Fruit fly (Drosophila melanogaster) whole organism, embryonic: ENCODE data around the gene HERC2.

ENCODE experiments used
- Awh ChIP-seq: fragments of 200-800 bp; sonication (Bioruptor generic); IDR thresholded peaks from 2 replicates; pipeline ENCODE4, ENCODE4 v1.3.6; 2022; ENCODE audit warnings: missing biosample characterization, missing genetic modification characterization
- BEAF-32 ChIP-seq: fragments of 200-800 bp; sonication (Bioruptor generic); optimal IDR thresholded peaks from 3 replicates; lab custom pipeline; 2017; ENCODE audit warnings: missing biosample characterization, missing genetic modification characterization, mild to moderate bottlenecking, moderate library complexity, missing genetic modification reagents
- CG10267 ChIP-seq: fragments of 200-800 bp; sonication (Bioruptor generic); optimal IDR thresholded peaks from 2 replicates; lab custom pipeline; 2018; ENCODE audit warnings: missing biosample characterization, mild to moderate bottlenecking, missing genetic modification characterization, moderate library complexity
- CG10366 ChIP-seq: fragments of 200-800 bp; sonication (Bioruptor generic); IDR thresholded peaks from 2 replicates; pipeline ENCODE4 v1.3.6; 2022; ENCODE audit warnings: missing biosample characterization, missing genetic modification characterization
- CG11456 ChIP-seq: fragments of 200-800 bp; sonication (Bioruptor generic); IDR thresholded peaks from 3 replicates; pipeline ENCODE4 v1.3.6; 2022; ENCODE audit warnings: missing biosample characterization, missing genetic modification characterization
- CG11723 ChIP-seq: fragments of 200-800 bp; sonication (Bioruptor generic); optimal IDR thresholded peaks from 2 replicates; lab custom pipeline; 2017; ENCODE audit warnings: missing biosample characterization, mild to moderate bottlenecking, missing genetic modification characterization
- CG13123 ChIP-seq: fragments of 200-800 bp; sonication (Bioruptor generic); optimal IDR thresholded peaks from 2 replicates; lab custom pipeline; 2016; ENCODE audit warnings: missing biosample characterization, missing genetic modification characterization
- CG15479 ChIP-seq: fragments of 200-800 bp; sonication (Bioruptor generic); optimal IDR thresholded peaks from 3 replicates; lab custom pipeline; 2019; ENCODE audit warnings: missing biosample characterization, mild to moderate bottlenecking, missing genetic modification characterization, moderate library complexity
- CG16863 ChIP-seq: fragments of 200-800 bp; sonication (Bioruptor generic); optimal IDR thresholded peaks from 3 replicates; lab custom pipeline; 2016; ENCODE audit warnings: missing biosample characterization, missing genetic modification characterization
- CG2712 ChIP-seq: fragments of 200-800 bp; optimal IDR thresholded peaks from 3 replicates; lab custom pipeline; 2019; ENCODE audit warnings: missing biosample characterization, mild to moderate bottlenecking, missing genetic modification characterization, moderate library complexity
- CG31365 ChIP-seq: fragments of 200-800 bp; sonication (Bioruptor generic); optimal IDR thresholded peaks from 2 replicates; lab custom pipeline; 2018; ENCODE audit warnings: missing biosample characterization, mild to moderate bottlenecking, missing genetic modification characterization
- CG32767 ChIP-seq: fragments of 200-800 bp; sonication (Bioruptor generic); IDR thresholded peaks from 2 replicates; pipeline ENCODE4 v1.3.6; 2022; ENCODE audit warnings: missing biosample characterization, missing genetic modification characterization
- CG42726 ChIP-seq: fragments of 200-800 bp; sonication (Bioruptor generic); IDR thresholded peaks from 2 replicates; pipeline ENCODE4 v1.3.6; 2022; ENCODE audit warnings: missing biosample characterization, missing genetic modification characterization; ENCODE audit not compliant: partially characterized antibody
- CG7928 ChIP-seq: fragments of 200-800 bp; sonication (Bioruptor generic); optimal IDR thresholded peaks from 2 replicates; lab custom pipeline; 2017; ENCODE audit warnings: missing biosample characterization, mild to moderate bottlenecking, missing genetic modification characterization
- CG7963 ChIP-seq: fragments of 200-800 bp; sonication (Bioruptor generic); IDR thresholded peaks from 3 replicates; pipeline ENCODE4 v1.3.6; 2022; ENCODE audit warnings: missing biosample characterization, missing genetic modification characterization; ENCODE audit not compliant: partially characterized antibody
- CG8089 ChIP-seq: fragments of 200-800 bp; sonication (Bioruptor generic); optimal IDR thresholded peaks from 3 replicates; lab custom pipeline; 2016; ENCODE audit warnings: missing biosample characterization, missing genetic modification characterization
- CG8924 ChIP-seq: fragments of 200-800 bp; optimal IDR thresholded peaks from 3 replicates; lab custom pipeline; 2019; ENCODE audit warnings: missing biosample characterization, mild to moderate bottlenecking, missing genetic modification characterization, moderate library complexity
- CG9797 ChIP-seq: fragments of 200-800 bp; sonication (Bioruptor generic); optimal IDR thresholded peaks from 3 replicates; lab custom pipeline; 2018; ENCODE audit warnings: missing biosample characterization, mild to moderate bottlenecking, missing genetic modification characterization
- Dip3 ChIP-seq: fragments of 200-800 bp; sonication (Bioruptor generic); optimal IDR thresholded peaks from 3 replicates; lab custom pipeline; 2016; ENCODE audit warnings: missing biosample characterization, missing genetic modification characterization
- Dll ChIP-seq: fragments of 200-800 bp; sonication (Bioruptor generic); IDR thresholded peaks from 4 replicates; pipeline ENCODE4 v1.3.6; 2022; ENCODE audit warnings: missing biosample characterization, missing genetic modification characterization; ENCODE audit not compliant: partially characterized antibody
- Doc3 ChIP-seq: fragments of 200-800 bp; sonication (Bioruptor generic); IDR thresholded peaks from 3 replicates; pipeline ENCODE4 v1.3.6; 2022; ENCODE audit warnings: missing biosample characterization, missing genetic modification characterization; ENCODE audit not compliant: partially characterized antibody
- Drgx ChIP-seq: fragments of 200-800 bp; sonication (Bioruptor generic); IDR thresholded peaks from 2 replicates; pipeline ENCODE4 v1.3.6; 2022; ENCODE audit warnings: missing biosample characterization, missing genetic modification characterization
- Elba2 ChIP-seq: fragments of 200-800 bp; sonication (Bioruptor generic); optimal IDR thresholded peaks from 3 replicates; lab custom pipeline; 2016; ENCODE audit warnings: missing biosample characterization, missing genetic modification characterization
- Gsc ChIP-seq: fragments of 200-800 bp; sonication (Bioruptor generic); IDR thresholded peaks from 2 replicates; pipeline ENCODE4 v1.3.6; 2022; ENCODE audit warnings: missing biosample characterization, missing genetic modification characterization
- Lim3 ChIP-seq: fragments of 200-800 bp; sonication (Bioruptor generic); IDR thresholded peaks from 2 replicates; pipeline ENCODE4 v1.3.6; 2022; ENCODE audit warnings: missing biosample characterization, missing genetic modification characterization
- Lpt ChIP-seq: fragments of >200 bp; optimal IDR thresholded peaks from 2 replicates; lab custom pipeline; 2018; ENCODE audit warnings: missing biosample characterization, missing genetic modification characterization
- MESR4 ChIP-seq: fragments of 200-800 bp; sonication (Bioruptor generic); optimal IDR thresholded peaks from 2 replicates; lab custom pipeline; 2018; ENCODE audit warnings: missing biosample characterization, mild to moderate bottlenecking, missing genetic modification characterization, moderate library complexity
- Mad ChIP-seq: fragments of 200-800 bp; sonication (Bioruptor generic); optimal IDR thresholded peaks from 2 replicates; lab custom pipeline; 2016; ENCODE audit warnings: missing biosample characterization, missing genetic modification characterization
- Med ChIP-seq: fragments of 200-800 bp; sonication (Bioruptor generic); peaks from one replicate; lab custom pipeline; 2016; ENCODE audit warnings: missing biosample characterization, missing genetic modification characterization, mild to moderate bottlenecking, inconsistent platforms, moderate library complexity
- Meics ChIP-seq: fragments of 200-800 bp; sonication (Bioruptor generic); optimal IDR thresholded peaks from 2 replicates; lab custom pipeline; 2017; ENCODE audit warnings: missing biosample characterization, mild to moderate bottlenecking, missing genetic modification characterization
- NfI ChIP-seq: fragments of 200-800 bp; sonication (Bioruptor generic); optimal IDR thresholded peaks from 3 replicates; lab custom pipeline; 2018; ENCODE audit warnings: missing biosample characterization, mild to moderate bottlenecking, missing genetic modification characterization, moderate library complexity
- Oaz ChIP-seq: fragments of 200-800 bp; sonication (Bioruptor generic); IDR thresholded peaks from 2 replicates; pipeline ENCODE4 v1.3.6; 2022; ENCODE audit warnings: missing biosample characterization, missing genetic modification characterization
- Spps ChIP-seq: fragments of 200-800 bp; sonication (Bioruptor generic); optimal IDR thresholded peaks from 2 replicates; lab custom pipeline; 2018; ENCODE audit warnings: missing biosample characterization, mild to moderate bottlenecking, missing genetic modification characterization
- Xrp1 ChIP-seq: fragments of 200-800 bp; sonication (Bioruptor generic); IDR thresholded peaks from 2 replicates; pipeline ENCODE4 v1.3.6; 2022; ENCODE audit warnings: missing biosample characterization, missing genetic modification characterization
- bigmax ChIP-seq: fragments of 200-800 bp; sonication (Bioruptor generic); optimal IDR thresholded peaks from 2 replicates; lab custom pipeline; 2018; ENCODE audit warnings: missing biosample characterization, mild to moderate bottlenecking, missing genetic modification characterization
- bowl ChIP-seq: fragments of 200-800 bp; sonication (Bioruptor generic); IDR thresholded peaks from 2 replicates; pipeline ENCODE4 v1.3.6; 2022; ENCODE audit warnings: missing biosample characterization, missing genetic modification characterization
- cato ChIP-seq: fragments of 200-800 bp; sonication (Bioruptor generic); optimal IDR thresholded peaks from 2 replicates; lab custom pipeline; 2016; ENCODE audit warnings: missing biosample characterization, missing genetic modification characterization, borderline replicate concordance
- corto ChIP-seq: fragments of 200-800 bp; sonication (Bioruptor generic); optimal IDR thresholded peaks from 2 replicates; lab custom pipeline; 2016; ENCODE audit warnings: missing biosample characterization, mild to moderate bottlenecking, missing genetic modification characterization, moderate library complexity
- ems ChIP-seq: fragments of 200-800 bp; sonication (Bioruptor generic); optimal IDR thresholded peaks from 3 replicates; lab custom pipeline; 2016; ENCODE audit warnings: missing biosample characterization, missing genetic modification characterization
- fu2 ChIP-seq: fragments of 200-800 bp; sonication (Bioruptor generic); optimal IDR thresholded peaks from 2 replicates; lab custom pipeline; 2016; ENCODE audit warnings: missing biosample characterization, missing genetic modification characterization
- grau ChIP-seq: fragments of 200-800 bp; optimal IDR thresholded peaks from 3 replicates; lab custom pipeline; 2019; ENCODE audit warnings: missing biosample characterization, mild to moderate bottlenecking, missing genetic modification characterization, moderate library complexity
- nerfin-2 ChIP-seq: fragments of 200-800 bp; sonication (Bioruptor generic); IDR thresholded peaks from 2 replicates; pipeline ENCODE4 v1.3.6; 2022; ENCODE audit warnings: missing biosample characterization, missing genetic modification characterization; ENCODE audit not compliant: partially characterized antibody
- rib ChIP-seq: fragments of 200-800 bp; sonication (Bioruptor generic); IDR thresholded peaks from 2 replicates; pipeline ENCODE4 v1.3.6; 2022; ENCODE audit warnings: missing biosample characterization, missing genetic modification characterization
- salm ChIP-seq: fragments of 200-800 bp; sonication (Bioruptor generic); optimal IDR thresholded peaks from 2 replicates; lab custom pipeline; 2018; ENCODE audit warnings: missing biosample characterization, mild to moderate bottlenecking, missing genetic modification characterization
- sima ChIP-seq: fragments of 200-800 bp; sonication (Bioruptor generic); optimal IDR thresholded peaks from 2 replicates; lab custom pipeline; 2016; ENCODE audit warnings: missing biosample characterization, missing genetic modification characterization
- sr ChIP-seq: fragments of 200-800 bp; sonication (Bioruptor generic); IDR thresholded peaks from 3 replicates; pipeline ENCODE4 v1.3.6; 2022; ENCODE audit warnings: missing biosample characterization, missing genetic modification characterization
- stc ChIP-seq: fragments of 200-800 bp; sonication (Bioruptor generic); IDR thresholded peaks from 2 replicates; pipeline ENCODE4 v1.3.6; 2022; ENCODE audit warnings: missing biosample characterization, missing genetic modification characterization
- ttk ChIP-seq: fragments of 200-800 bp; sonication (Bioruptor generic); IDR thresholded peaks from 2 replicates; pipeline ENCODE4 v2.1.2; 2022; ENCODE audit warnings: missing biosample characterization, missing genetic modification characterization
- yki ChIP-seq: fragments of >200 bp; optimal IDR thresholded peaks from 3 replicates; lab custom pipeline; 2018

Gene HERC2

DNA sequence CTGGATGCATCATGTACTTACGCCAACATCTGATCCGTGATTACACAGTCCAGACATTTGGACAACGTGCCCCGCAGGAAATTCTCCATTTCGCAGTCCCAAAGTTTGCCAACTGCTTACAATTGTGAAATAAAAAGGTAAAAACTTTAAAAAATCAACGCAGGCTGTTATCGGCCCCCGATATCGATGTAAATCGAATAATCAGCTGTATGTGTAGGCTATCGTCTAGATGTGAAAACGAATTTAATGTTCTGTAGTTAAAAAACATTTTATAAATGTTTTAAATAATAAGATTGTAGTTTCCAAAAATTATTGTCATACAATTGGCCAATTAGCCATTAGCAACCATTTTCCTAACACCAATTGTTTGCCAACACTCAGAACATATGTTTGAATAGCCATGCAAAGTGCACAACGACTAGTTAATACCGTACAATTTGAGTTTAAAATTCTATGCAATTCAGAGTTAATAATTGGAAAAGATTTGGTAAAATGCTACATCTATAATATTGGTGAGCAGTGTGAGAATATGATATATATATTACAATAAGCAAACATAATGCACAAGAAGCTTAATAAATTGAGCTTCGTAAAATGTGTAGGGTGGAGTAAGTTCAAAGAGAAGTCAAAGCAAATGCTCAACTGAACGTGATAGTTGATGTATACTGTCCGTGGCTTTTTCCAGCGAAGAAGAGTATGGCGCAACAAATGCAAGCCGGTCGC lies 35.4 kb downstream of the HERC2 start, which contains the start of the genes CG11710 and mal (continued):
- peak; percentile 82; the same call in 1 of the 2 replicates for TF ChIP-seq Xrp1 (GFP tag; lab: Robert Waterston, UW)
- peak; percentile 64; the same call in 2 of the 3 replicates for TF ChIP-seq CG11456
- peak; percentile 9 for TF ChIP-seq salm (tag; lab: Kevin White, UChicago)
- peak; percentile 78 for TF ChIP-seq CG10267
- no peak for TF ChIP-seq Awh (GFP tag; lab: Robert Waterston, UW)
- TF ChIP-seq grau (tag; lab: Kevin White, UChicago) = peak; percentile 81
- TF ChIP-seq CG7928 (GFP tag; lab: Kevin White, UChicago) = peak; percentile 37
- TF ChIP-seq MESR4 (GFP tag; lab: Kevin White, UChicago) = peak; percentile 8
- TF ChIP-seq CG42726 (GFP tag; lab: Robert Waterston, UW) = no peak
- TF ChIP-seq ttk (GFP tag; lab: Robert Waterston, UW) = peak; percentile 56; the same call in 1 of the 2 replicates
- peak; percentile 85 for TF ChIP-seq Meics (GFP tag; lab: Kevin White, UChicago)
- no peak for TF ChIP-seq sr (GFP tag; lab: Robert Waterston, UW)
- TF ChIP-seq CG7963 = no peak
- TF ChIP-seq CG8924 (tag; lab: Kevin White, UChicago) = peak; percentile 82
- TF ChIP-seq bigmax = no peak
- TF ChIP-seq CG11723 (GFP tag; lab: Kevin White, UChicago) = no peak
- peak; percentile 72 for TF ChIP-seq Oaz (GFP tag; lab: Robert Waterston, UW)
- TF ChIP-seq stc (GFP tag; lab: Robert Waterston, UW) = peak; percentile 58
- TF ChIP-seq Lpt (GFP tag; lab: Kevin White, UChicago) = no peak
- TF ChIP-seq CG32767 (GFP tag; lab: Robert Waterston, UW) = peak; percentile 59; the same call in 1 of the 2 replicates
- peak; percentile 96 for TF ChIP-seq Med (GFP tag; lab: Kevin White, UChicago)
- TF ChIP-seq fu2 (GFP tag; lab: Kevin White, UChicago) = peak; percentile 53
- TF ChIP-seq Mad (GFP tag; lab: Kevin White, UChicago) = peak; percentile 21
- no peak for TF ChIP-seq yki (lab: Kevin White, UChicago)
- peak; percentile 52 for TF ChIP-seq Spps (tag; lab: Kevin White, UChicago)
- TF ChIP-seq Doc3 (GFP tag; lab: Robert Waterston, UW) = 0 out of 3 replicates have a peak, but pooled peaks have one; percentile 46
- peak; percentile 84 for TF ChIP-seq CG2712 (tag; lab: Kevin White, UChicago)
- peak; percentile 60 for TF ChIP-seq Gsc (GFP tag; lab: Robert Waterston, UW)
- no peak for TF ChIP-seq Lim3 (GFP tag; lab: Robert Waterston, UW)
- TF ChIP-seq CG9797 (GFP tag; lab: Kevin White, UChicago) = no peak
- TF ChIP-seq CG8089 (GFP tag; lab: Kevin White, UChicago) = peak; percentile 55
- TF ChIP-seq CG16863 (GFP tag; lab: Kevin White, UChicago) = peak; percentile 50
- peak; percentile 63; the same call in 1 of the 2 replicates for TF ChIP-seq Drgx (GFP tag; lab: Robert Waterston, UW)
- peak; percentile 47 for TF ChIP-seq cato (GFP tag; lab: Kevin White, UChicago)
- TF ChIP-seq CG31365 (tag; lab: Kevin White, UChicago) = peak; percentile 71
- TF ChIP-seq Dll (GFP tag; lab: Robert Waterston, UW) = peak; percentile 62; the same call in 3 of the 4 replicates
- TF ChIP-seq CG15479 (GFP tag; lab: Kevin White, UChicago) = no peak
- TF ChIP-seq BEAF-32 = peak; percentile 43
- no peak for TF ChIP-seq CG13123 (GFP tag; lab: Kevin White, UChicago)
- TF ChIP-seq CG10366 (GFP tag; lab: Robert Waterston, UW) = peak; percentile 50; the same call in 1 of the 2 replicates
- TF ChIP-seq bowl (GFP tag; lab: Robert Waterston, UW) = no peak
- 0 out of 2 replicates have a peak, but pooled peaks have one; percentile 43 for TF ChIP-seq nerfin-2
- TF ChIP-seq Elba2 (GFP tag; lab: Kevin White, UChicago) = no peak
- TF ChIP-seq sima = no peak
- TF ChIP-seq Dip3 (GFP tag; lab: Kevin White, UChicago) = peak; percentile 84
- TF ChIP-seq ems (GFP tag; lab: Kevin White, UChicago) = peak; percentile 72
- peak; percentile 76 for TF ChIP-seq NfI (GFP tag; lab: Kevin White, UChicago)
- TF ChIP-seq corto (GFP tag; lab: Kevin White, UChicago) = no peak
- no peak for TF ChIP-seq rib (GFP tag; lab: Robert Waterston, UW)
